Fruit fly (Drosophila melanogaster): ENCODE measurements around the gene CG43147.

Gene CG43147

DNA sequence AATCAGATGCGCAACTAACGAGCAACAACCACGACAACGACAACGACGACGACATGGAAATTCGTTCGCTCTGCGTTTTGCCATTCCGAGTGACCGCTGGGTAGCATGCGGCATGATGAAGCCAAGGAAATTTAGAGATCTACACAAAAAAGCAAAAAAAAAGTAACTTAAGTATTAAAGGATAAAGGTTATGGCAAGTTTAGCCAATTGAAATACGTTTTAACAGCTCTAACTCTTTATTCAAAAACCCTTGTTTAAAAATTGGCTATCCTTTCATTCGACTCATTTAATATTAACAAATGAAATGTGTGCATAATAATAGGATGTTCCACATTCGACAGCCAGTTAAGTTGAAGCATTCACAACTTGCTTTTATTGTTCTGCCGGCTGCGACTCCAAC is 36.2 kb downstream of the CG43147 start:
- TF ChIP-seq CG17801 (GFP tag; optimal IDR thresholded peaks at IDR 0.05; ENCODE audit: partially characterized antibody) = no peak

- no peak for TF ChIP-seq CG17801 (GFP tag; optimal IDR thresholded peaks at IDR 0.05; ENCODE audit: partially characterized antibody)
These were observed 37.7 kb downstream of the CG43147 start for dm6 chr3L:13262250-13262649.

DNA sequence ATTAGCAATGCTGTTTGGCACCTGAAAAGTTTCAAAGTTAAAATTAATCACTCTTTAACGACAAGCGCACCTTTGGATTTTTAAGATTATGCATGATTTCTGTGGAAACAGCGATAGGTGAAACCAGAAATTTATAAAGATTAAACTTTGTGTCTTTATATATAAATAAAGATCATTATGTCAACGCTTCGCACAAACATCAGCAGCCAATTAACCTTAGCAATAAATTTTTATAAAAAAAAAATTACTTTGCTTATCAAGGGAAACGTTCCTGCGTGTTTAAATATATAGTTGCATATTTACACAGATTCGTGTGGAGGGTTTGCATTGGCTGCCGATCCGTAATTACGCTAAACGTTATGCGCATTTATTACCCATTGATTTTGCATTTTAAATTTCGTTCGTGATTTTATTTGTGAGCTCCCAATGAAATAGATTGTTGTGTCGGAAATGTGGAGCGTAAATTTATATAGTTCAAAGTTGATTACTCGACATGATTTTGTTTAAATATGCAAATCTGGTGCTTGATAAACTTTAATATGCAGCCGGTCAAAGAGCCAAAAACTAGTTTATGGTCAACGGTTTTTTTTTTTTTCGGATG is 39.1 kb downstream of the CG43147 start:
- no peak for TF ChIP-seq CG17801 (GFP tag; optimal IDR thresholded peaks at IDR 0.05; ENCODE audit: partially characterized antibody)

dm6 chr3L:13259617-13260016 is 40.3 kb downstream of the CG43147 start:
- TF ChIP-seq CG17801 (GFP tag; optimal IDR thresholded peaks at IDR 0.05; ENCODE audit: partially characterized antibody) = no peak

dm6 chr3L:13256159-13256558 is 43.8 kb downstream of the CG43147 start:
- TF ChIP-seq CG17801 (GFP tag; optimal IDR thresholded peaks at IDR 0.05; ENCODE audit: partially characterized antibody) = no peak

DNA sequence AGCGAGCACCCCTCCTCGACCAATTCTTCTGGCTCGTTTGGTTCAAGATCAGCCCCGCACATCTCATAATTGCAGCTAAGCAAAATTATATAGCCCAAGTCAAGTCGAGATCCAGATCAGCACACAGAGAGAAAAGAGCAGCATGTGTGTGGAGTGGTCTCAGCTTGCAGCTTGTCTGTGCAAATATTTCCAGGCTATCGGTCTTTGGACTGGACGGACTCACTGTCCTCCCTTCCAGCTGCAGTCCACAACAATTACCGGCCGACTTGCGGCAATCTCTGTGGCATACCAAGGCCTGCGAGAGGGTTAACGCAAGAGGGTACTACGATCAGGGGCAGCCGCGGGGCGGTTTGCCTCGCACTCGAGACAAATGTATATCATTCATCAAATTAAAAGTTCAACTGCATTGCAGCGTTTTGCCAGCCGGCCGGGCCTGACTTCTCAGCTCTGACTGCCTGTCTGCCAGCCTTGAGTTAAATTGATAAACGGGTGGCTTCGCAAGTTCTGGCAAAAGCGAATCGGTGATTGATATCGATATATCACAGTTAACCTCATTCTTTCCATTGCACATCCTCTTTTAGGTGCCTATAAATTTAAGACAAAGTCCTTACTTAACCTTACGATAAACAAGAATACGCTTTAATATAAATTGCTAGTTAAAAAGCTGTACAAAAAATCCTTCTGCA is 44.4 kb downstream of the CG43147 start:
- no peak for TF ChIP-seq CG17801 (GFP tag; optimal IDR thresholded peaks at IDR 0.05; ENCODE audit: partially characterized antibody)

DNA sequence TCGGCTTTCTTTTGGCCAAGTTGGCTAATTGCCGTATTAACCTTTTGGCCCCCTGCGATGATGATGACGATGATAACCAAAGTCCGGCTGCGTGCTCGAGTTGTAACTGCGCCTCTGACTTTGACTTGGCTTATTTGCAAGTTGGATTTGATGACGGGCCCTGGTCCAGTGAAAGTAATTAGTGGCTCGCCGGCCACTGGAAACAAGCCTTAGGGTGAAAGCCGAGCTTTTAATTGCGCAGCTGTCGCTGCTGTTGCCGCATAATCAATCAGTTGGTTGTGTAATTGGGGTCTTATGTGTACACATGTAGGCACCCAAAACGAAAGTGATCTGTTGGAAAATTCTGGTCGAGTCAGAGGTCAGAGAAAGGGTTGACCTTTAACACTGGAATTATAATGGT is 45.7 kb downstream of the CG43147 start:
- TF ChIP-seq CG17801 (GFP tag; optimal IDR thresholded peaks at IDR 0.05; ENCODE audit: partially characterized antibody) = no peak

dm6 chr3L:13252952-13253478 is 46.9 kb downstream of the CG43147 start:
- no peak for TF ChIP-seq CG17801 (GFP tag; optimal IDR thresholded peaks at IDR 0.05; ENCODE audit: partially characterized antibody)

dm6 chr3L:13251786-13252185 is 48.2 kb downstream of the CG43147 start:
- TF ChIP-seq CG17801 (GFP tag; optimal IDR thresholded peaks at IDR 0.05; ENCODE audit: partially characterized antibody) = no peak

DNA sequence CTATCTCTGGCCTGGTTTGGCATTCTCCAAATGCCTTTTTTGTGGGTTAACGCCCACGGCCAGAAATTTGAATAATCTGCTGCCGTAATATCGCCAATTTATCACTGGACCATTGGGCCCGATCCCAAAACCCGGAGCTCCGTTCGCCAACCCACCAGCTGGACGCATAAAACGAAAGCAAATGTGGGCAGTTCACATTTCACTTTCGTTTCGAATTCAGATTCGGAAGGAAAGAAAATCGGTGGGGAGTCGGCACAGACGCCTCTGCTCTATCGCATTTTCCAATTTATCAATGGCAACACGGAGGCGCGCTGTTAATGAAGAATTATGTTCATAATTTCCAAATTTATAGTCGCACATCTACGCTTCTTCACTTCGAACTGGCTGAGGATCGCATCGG is 49.9 kb downstream of the CG43147 start:
- TF ChIP-seq CG17801 (GFP tag; optimal IDR thresholded peaks at IDR 0.05; ENCODE audit: partially characterized antibody) = no peak

Data from ovary, adult (tissue).